Fruit fly (Drosophila melanogaster) whole organism: ENCODE results near the gene Cf2.

Experiments
- EcR ChIP-seq, 2 experiments: fragments of >200 bp; optimal IDR thresholded peaks; 2 replicates each; lab custom pipeline; 2017; ENCODE audit warnings: missing biosample characterization in 2 of 2, missing genetic modification characterization in 2 of 2, missing genetic modification reagents in 2 of 2
- pan ChIP-seq: fragments of >200 bp; optimal IDR thresholded peaks from 2 replicates; lab custom pipeline; 2017

DNA sequence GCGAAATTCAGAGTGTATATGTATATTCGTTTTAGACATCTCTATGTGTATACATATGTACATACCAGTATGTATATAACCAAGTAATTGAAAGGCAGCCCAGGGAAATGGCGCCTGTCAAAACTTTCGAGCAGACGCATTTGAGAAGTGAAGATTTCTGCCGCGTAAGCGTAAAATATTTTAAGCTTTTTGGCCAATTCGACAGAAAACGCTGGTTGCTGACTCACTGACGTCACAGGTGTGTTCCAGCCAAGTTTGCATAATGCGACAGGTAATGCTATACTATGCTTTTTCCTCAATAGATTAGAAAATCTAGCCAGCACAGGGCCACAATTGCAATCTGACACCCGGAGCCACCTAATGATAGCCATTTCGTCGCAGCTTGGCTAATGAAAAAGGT is 33.8 kb upstream of the Cf2 start:
- TF ChIP-seq pan (lab: Kevin White, UChicago), result no peak
- no peak for TF ChIP-seq EcR (GFP tag; optimal IDR thresholded peaks at IDR 0.05; lab: Kevin White, UChicago)
